Worm (Caenorhabditis elegans) whole organism, late embryonic: ENCODE results near the gene C29F9.9.

ENCODE experiments used
- ceh-48 ChIP-seq: sonication (generic microtip); optimal IDR thresholded peaks from 2 replicates; lab custom pipeline; 2016; ENCODE audit warnings: missing genetic modification characterization, inconsistent platforms, missing compliant biosample characterization
- fax-1 ChIP-seq: sonication (generic microtip); optimal IDR thresholded peaks from 2 replicates; lab custom pipeline; 2016; ENCODE audit warnings: missing genotype, missing genetic modification characterization, missing compliant biosample characterization
- nhr-11 ChIP-seq: fragments of 150-350 bp; optimal IDR thresholded peaks from 2 replicates; lab custom pipeline; 2014; ENCODE audit warnings: missing biosample characterization, missing genetic modification characterization
- npax-4 ChIP-seq: sonication (generic microtip); optimal IDR thresholded peaks from 2 replicates; lab custom pipeline; 2016; ENCODE audit warnings: missing genetic modification characterization, missing compliant biosample characterization
- pqm-1 ChIP-seq: sonication (generic microtip); optimal IDR thresholded peaks from 2 replicates; lab custom pipeline; 2016; ENCODE audit warnings: missing genetic modification characterization, missing compliant biosample characterization
- pros-1 ChIP-seq: fragments of 150-350 bp; optimal IDR thresholded peaks from 2 replicates; lab custom pipeline; 2014; ENCODE audit warnings: missing biosample characterization, missing genetic modification reagents, missing genetic modification characterization
- sox-4 ChIP-seq: sonication (generic microtip); optimal IDR thresholded peaks from 2 replicates; lab custom pipeline; 2017; ENCODE audit warnings: mild to moderate bottlenecking, missing genetic modification characterization, inconsistent platforms, missing compliant biosample characterization
- unc-42 ChIP-seq: sonication (generic microtip); optimal IDR thresholded peaks from 2 replicates; lab custom pipeline; 2016; ENCODE audit warnings: missing genotype, missing genetic modification characterization, missing compliant biosample characterization
- ztf-16 ChIP-seq: sonication (generic microtip); optimal IDR thresholded peaks from 2 replicates; lab custom pipeline; 2017; ENCODE audit warnings: missing genetic modification characterization, missing compliant biosample characterization

- TF ChIP-seq fax-1 = no peak
- TF ChIP-seq pros-1 (tag; lab: Kevin White, UChicago) = no peak
- no peak for TF ChIP-seq ceh-48 (tag; lab: Kevin White, UChicago)
- TF ChIP-seq sox-4 (tag; lab: Kevin White, UChicago) = no peak
- TF ChIP-seq nhr-11 (tag; lab: Kevin White, UChicago) = no peak
- no peak for TF ChIP-seq npax-4 (tag; lab: Kevin White, UChicago)
- TF ChIP-seq ztf-16 (tag; lab: Kevin White, UChicago) = no peak
- no peak for TF ChIP-seq pqm-1 (tag; lab: Kevin White, UChicago)
- peak; percentile 46 for TF ChIP-seq unc-42
Measured at ce11 chrIII:62383-62873, 36.3 kb downstream of the C29F9.9 start.
